Fruit fly (Drosophila melanogaster) whole organism, embryonic: ENCODE measurements around the gene Mco1.

Experiments
- Adf1 ChIP-seq: fragments of 200-800 bp; sonication (Bioruptor generic); IDR thresholded peaks from 2 replicates; pipeline ENCODE4 v1.3.6; 2022; ENCODE audit warnings: missing biosample characterization, missing genetic modification characterization
- Awh ChIP-seq: fragments of 200-800 bp; sonication (Bioruptor generic); IDR thresholded peaks from 2 replicates; pipeline ENCODE4, ENCODE4 v1.3.6; 2022; ENCODE audit warnings: missing biosample characterization, missing genetic modification characterization
- CG11398 ChIP-seq: fragments of 200-800 bp; sonication (Bioruptor generic); optimal IDR thresholded peaks from 2 replicates; lab custom pipeline; 2016; ENCODE audit warnings: missing biosample characterization, missing genetic modification characterization
- CG14710 ChIP-seq: fragments of 200-800 bp; sonication (Bioruptor generic); optimal IDR thresholded peaks from 3 replicates; lab custom pipeline; 2019; ENCODE audit warnings: missing biosample characterization, mild to moderate bottlenecking, missing genetic modification characterization, moderate library complexity
- Hr78 ChIP-seq, 2 experiments: fragments of 200-800 bp in 1 of 2; fragments of >200 bp in 1 of 2; sonication (Bioruptor generic) in 1 of 2; optimal IDR thresholded peaks; 2 replicates each; lab custom pipeline; 2017 to 2019; ENCODE audit warnings: missing biosample characterization in 2 of 2, missing genetic modification characterization in 2 of 2, mild to moderate bottlenecking in 1 of 2, moderate library complexity in 1 of 2
- Max ChIP-seq: fragments of 200-800 bp; sonication (Bioruptor generic); optimal IDR thresholded peaks from 2 replicates; lab custom pipeline; 2016; ENCODE audit warnings: missing biosample characterization, mild to moderate bottlenecking, missing genetic modification characterization
- pnt ChIP-seq: fragments of 200-800 bp; sonication (Bioruptor generic); optimal IDR thresholded peaks from 3 replicates; lab custom pipeline; 2016; ENCODE audit warnings: missing biosample characterization, missing genetic modification characterization

DNA sequence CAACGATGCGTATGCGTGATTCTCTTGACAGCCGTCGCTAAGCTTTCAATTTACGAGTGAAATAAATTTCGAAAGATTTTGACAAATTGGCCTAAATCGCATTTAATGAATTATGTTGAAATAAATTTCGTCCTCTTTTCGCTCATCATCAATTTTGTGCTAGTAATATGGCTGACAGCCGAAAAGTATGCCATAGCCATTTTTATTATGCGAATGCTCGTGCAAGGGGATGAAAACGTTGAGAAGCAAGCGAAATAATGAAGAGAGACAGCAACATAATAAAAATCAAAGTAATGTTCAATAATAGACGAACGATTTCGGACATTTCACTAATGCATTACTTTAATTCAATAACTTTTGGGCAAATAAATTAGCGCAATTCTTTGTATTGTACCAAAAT lies 30.1 kb upstream of the Mco1 start:
- TF ChIP-seq CG11398 (GFP tag; lab: Kevin White, UChicago) (no peak), Adf1 (GFP tag; lab: Robert Waterston, UW) (no peak), Hr78 (GFP tag; optimal IDR thresholded peaks at IDR 0.05; lab: Kevin White, UChicago) (no peak), Awh (GFP tag; lab: Robert Waterston, UW) (no peak), CG14710 (tag; lab: Kevin White, UChicago) (no peak), Max (GFP tag; lab: Kevin White, UChicago) (no peak), pnt (GFP tag; lab: Kevin White, UChicago) (no peak)
